Fruit fly (Drosophila melanogaster) whole organism, embryonic: ENCODE results near the gene CG3625.

ENCODE experiments used
- Atf3 ChIP-seq: fragments of 200-800 bp; sonication (Bioruptor generic); optimal IDR thresholded peaks from 3 replicates; lab custom pipeline; 2016; ENCODE audit warnings: missing biosample characterization, missing genetic modification characterization
- CG10959 ChIP-seq: fragments of 200-800 bp; sonication (Bioruptor generic); IDR thresholded peaks from 2 replicates; pipeline ENCODE4 v1.3.6; 2022; ENCODE audit warnings: missing biosample characterization, missing genetic modification characterization
- CG10979 ChIP-seq: fragments of 200-800 bp; sonication (Bioruptor generic); optimal IDR thresholded peaks from 2 replicates; lab custom pipeline; 2018; ENCODE audit warnings: missing biosample characterization, mild to moderate bottlenecking, missing genetic modification characterization, moderate library complexity
- CG11085 ChIP-seq: fragments of 200-800 bp; sonication (Bioruptor generic); IDR thresholded peaks from 2 replicates; pipeline ENCODE4 v1.3.6; 2022; ENCODE audit warnings: missing biosample characterization, missing genetic modification characterization
- CG11093 ChIP-seq: fragments of 200-800 bp; sonication (Bioruptor generic); IDR thresholded peaks from 3 replicates; pipeline ENCODE4 v1.3.6; 2022; ENCODE audit warnings: missing biosample characterization, missing genetic modification characterization
- CG11560 ChIP-seq: fragments of 200-800 bp; sonication (Bioruptor generic); IDR thresholded peaks from 3 replicates; pipeline ENCODE4 v1.3.6; 2022; ENCODE audit warnings: missing biosample characterization, missing genetic modification characterization
- CG11723 ChIP-seq: fragments of 200-800 bp; sonication (Bioruptor generic); optimal IDR thresholded peaks from 2 replicates; lab custom pipeline; 2017; ENCODE audit warnings: missing biosample characterization, mild to moderate bottlenecking, missing genetic modification characterization
- CG12071 ChIP-seq: fragments of 200-800 bp; sonication (Bioruptor generic); optimal IDR thresholded peaks from 3 replicates; lab custom pipeline; 2018; ENCODE audit warnings: missing biosample characterization, mild to moderate bottlenecking, missing genetic modification characterization
- CG12659 ChIP-seq: fragments of 200-800 bp; sonication (Bioruptor generic); optimal IDR thresholded peaks from 3 replicates; lab custom pipeline; 2017; ENCODE audit warnings: mild to moderate bottlenecking, missing biosample characterization, missing genetic modification reagents, missing genetic modification characterization
- CG13894 ChIP-seq: fragments of 200-800 bp; sonication (Bioruptor generic); optimal IDR thresholded peaks from 3 replicates; lab custom pipeline; 2018; ENCODE audit warnings: missing biosample characterization, mild to moderate bottlenecking, missing genetic modification characterization, moderate library complexity
- CG14860 ChIP-seq: fragments of 200-800 bp; sonication (Bioruptor generic); IDR thresholded peaks from 3 replicates; pipeline ENCODE4 v1.3.6; 2022; ENCODE audit warnings: missing biosample characterization, missing genetic modification characterization; ENCODE audit not compliant: partially characterized antibody
- CG1529 ChIP-seq: fragments of 200-800 bp; sonication (Bioruptor generic); optimal IDR thresholded peaks from 3 replicates; lab custom pipeline; 2018; ENCODE audit warnings: missing biosample characterization, missing genetic modification characterization
- CG15514 ChIP-seq: fragments of 200-800 bp; sonication (Bioruptor generic); optimal IDR thresholded peaks from 3 replicates; lab custom pipeline; 2017; ENCODE audit warnings: missing biosample characterization, missing genetic modification characterization, mild to moderate bottlenecking, moderate library complexity, missing genetic modification reagents
- CG15601 ChIP-seq: fragments of 200-800 bp; sonication (Bioruptor generic); optimal IDR thresholded peaks from 3 replicates; lab custom pipeline; 2019; ENCODE audit warnings: missing biosample characterization, mild to moderate bottlenecking, missing genetic modification characterization, moderate library complexity
- CG18262 ChIP-seq: fragments of 200-800 bp; optimal IDR thresholded peaks from 3 replicates; lab custom pipeline; 2019; ENCODE audit warnings: missing biosample characterization, mild to moderate bottlenecking, missing genetic modification characterization, moderate library complexity
- CG1832 ChIP-seq: fragments of 200-800 bp; sonication (Bioruptor generic); optimal IDR thresholded peaks from 2 replicates; lab custom pipeline; 2017; ENCODE audit warnings: missing biosample characterization, mild to moderate bottlenecking, missing genetic modification characterization, inconsistent platforms
- CG2678 ChIP-seq: fragments of 200-800 bp; sonication (Bioruptor generic); optimal IDR thresholded peaks from 3 replicates; lab custom pipeline; 2019; ENCODE audit warnings: missing biosample characterization, mild to moderate bottlenecking, missing genetic modification characterization, moderate library complexity
- CG32772 ChIP-seq: fragments of 200-800 bp; sonication (Bioruptor generic); IDR thresholded peaks from 2 replicates; pipeline ENCODE4 v1.3.6; 2022; ENCODE audit warnings: missing biosample characterization, missing genetic modification characterization
- CG3838 ChIP-seq: fragments of 200-800 bp; sonication (Bioruptor generic); optimal IDR thresholded peaks from 3 replicates; lab custom pipeline; 2016; ENCODE audit warnings: missing biosample characterization, missing genetic modification characterization
- CG5180 ChIP-seq: fragments of 200-800 bp; sonication (Bioruptor generic); optimal IDR thresholded peaks from 3 replicates; lab custom pipeline; 2017; ENCODE audit warnings: missing biosample characterization, missing genetic modification characterization, mild to moderate bottlenecking, moderate library complexity, missing genetic modification reagents
- CG6272 ChIP-seq: fragments of 200-800 bp; sonication (Bioruptor generic); IDR thresholded peaks from 2 replicates; pipeline ENCODE4 v1.3.6; 2022; ENCODE audit warnings: missing biosample characterization, missing genetic modification characterization
- CG9609 ChIP-seq: fragments of 200-800 bp; sonication (Bioruptor generic); optimal IDR thresholded peaks from 3 replicates; lab custom pipeline; 2016; ENCODE audit warnings: missing biosample characterization, missing genetic modification characterization
- CG9817 ChIP-seq: fragments of 200-800 bp; sonication (Bioruptor generic); optimal IDR thresholded peaks from 2 replicates; lab custom pipeline; 2018; ENCODE audit warnings: missing biosample characterization, mild to moderate bottlenecking, missing genetic modification characterization, moderate library complexity
- Dad ChIP-seq: fragments of 200-800 bp; sonication (Bioruptor generic); optimal IDR thresholded peaks from 3 replicates; lab custom pipeline; 2016; ENCODE audit warnings: missing biosample characterization, missing genetic modification characterization
- Dip3 ChIP-seq: fragments of 200-800 bp; sonication (Bioruptor generic); optimal IDR thresholded peaks from 3 replicates; lab custom pipeline; 2016; ENCODE audit warnings: missing biosample characterization, missing genetic modification characterization
- Doc2 ChIP-seq: fragments of 200-800 bp; sonication (Bioruptor generic); IDR thresholded peaks from 2 replicates; pipeline ENCODE4 v1.3.6; 2022; ENCODE audit warnings: missing biosample characterization, missing genetic modification characterization
- Eip74EF ChIP-seq, 2 experiments: fragments of 200-800 bp in 1 of 2; fragments of >200 bp in 1 of 2; sonication (Bioruptor generic) in 1 of 2; optimal IDR thresholded peaks; 2 replicates each; lab custom pipeline; 2017 to 2019; ENCODE audit warnings: missing biosample characterization in 2 of 2, missing genetic modification characterization in 2 of 2, mild to moderate bottlenecking in 1 of 2, moderate library complexity in 1 of 2
- Ets97D ChIP-seq: fragments of 200-800 bp; sonication (Bioruptor generic); optimal IDR thresholded peaks from 3 replicates; lab custom pipeline; 2016; ENCODE audit warnings: missing biosample characterization, missing genetic modification characterization
- MESR4 ChIP-seq: fragments of 200-800 bp; sonication (Bioruptor generic); optimal IDR thresholded peaks from 2 replicates; lab custom pipeline; 2018; ENCODE audit warnings: missing biosample characterization, mild to moderate bottlenecking, missing genetic modification characterization, moderate library complexity
- NC2β ChIP-seq: fragments of 200-800 bp; sonication (Bioruptor generic); optimal IDR thresholded peaks from 2 replicates; lab custom pipeline; 2016; ENCODE audit warnings: missing biosample characterization, missing genetic modification characterization
- Ravus ChIP-seq: fragments of 200-800 bp; sonication (Bioruptor generic); IDR thresholded peaks from 2 replicates; pipeline ENCODE4 v1.3.6; 2022; ENCODE audit warnings: missing biosample characterization, missing genetic modification characterization
- Sin3A ChIP-seq: fragments of >200 bp; optimal IDR thresholded peaks from 2 replicates; lab custom pipeline; 2018
- Tbp ChIP-seq: fragments of >200 bp; optimal IDR thresholded peaks from 2 replicates; lab custom pipeline; 2018; ENCODE audit warnings: missing biosample characterization, missing genetic modification characterization
- Usf ChIP-seq: fragments of 200-800 bp; sonication (Bioruptor generic); optimal IDR thresholded peaks from 2 replicates; lab custom pipeline; 2017; ENCODE audit warnings: missing genotype, missing biosample characterization, missing genetic modification characterization
- ara ChIP-seq: fragments of 200-800 bp; sonication (Bioruptor generic); IDR thresholded peaks from 2 replicates; pipeline ENCODE4 v1.3.6; 2022; ENCODE audit warnings: missing biosample characterization, missing genetic modification characterization
- cg ChIP-seq: fragments of 200-800 bp; sonication (Bioruptor generic); optimal IDR thresholded peaks from 3 replicates; lab custom pipeline; 2019; ENCODE audit warnings: missing biosample characterization, mild to moderate bottlenecking, missing genetic modification characterization, moderate library complexity
- dpn ChIP-seq, 2 experiments: fragments of 200-800 bp; sonication (Bioruptor generic); optimal IDR thresholded peaks; 3 replicates each; lab custom pipeline; 2016; ENCODE audit warnings: missing biosample characterization in 2 of 2, missing genetic modification characterization in 2 of 2
- exex ChIP-seq: fragments of 200-800 bp; sonication (Bioruptor generic); optimal IDR thresholded peaks from 4 replicates; lab custom pipeline; 2018; ENCODE audit warnings: missing biosample characterization, mild to moderate bottlenecking, missing genetic modification characterization, moderate library complexity
- ftz-f1 ChIP-seq: fragments of 200-800 bp; sonication (Bioruptor generic); optimal IDR thresholded peaks from 2 replicates; lab custom pipeline; 2016; ENCODE audit warnings: missing biosample characterization, missing genetic modification characterization
- grau ChIP-seq: fragments of 200-800 bp; optimal IDR thresholded peaks from 3 replicates; lab custom pipeline; 2019; ENCODE audit warnings: missing biosample characterization, mild to moderate bottlenecking, missing genetic modification characterization, moderate library complexity
- her ChIP-seq: fragments of 200-800 bp; sonication (Bioruptor generic); optimal IDR thresholded peaks from 2 replicates; lab custom pipeline; 2016; ENCODE audit warnings: missing biosample characterization, missing genetic modification characterization
- hth ChIP-seq: fragments of >200 bp; optimal IDR thresholded peaks from 2 replicates; lab custom pipeline; 2017; ENCODE audit warnings: inconsistent platforms
- inv ChIP-seq: fragments of 200-800 bp; sonication (Bioruptor generic); IDR thresholded peaks from 2 replicates; pipeline ENCODE4 v1.3.6; 2022; ENCODE audit warnings: missing biosample characterization, missing genetic modification characterization; ENCODE audit not compliant: partially characterized antibody
- ken ChIP-seq: fragments of 200-800 bp; sonication (Bioruptor generic); IDR thresholded peaks from 3 replicates; pipeline ENCODE4 v1.3.6; 2022; ENCODE audit warnings: missing biosample characterization, missing genetic modification characterization
- luna ChIP-seq: fragments of 200-800 bp; sonication (Bioruptor generic); optimal IDR thresholded peaks from 2 replicates; lab custom pipeline; 2016; ENCODE audit warnings: missing biosample characterization, missing genetic modification characterization
- mirr ChIP-seq: fragments of 200-800 bp; sonication (Bioruptor generic); optimal IDR thresholded peaks from 3 replicates; lab custom pipeline; 2018; ENCODE audit warnings: missing biosample characterization, mild to moderate bottlenecking, missing genetic modification characterization
- nmo ChIP-seq: fragments of 200-800 bp; sonication (Bioruptor generic); optimal IDR thresholded peaks from 2 replicates; lab custom pipeline; 2018; ENCODE audit warnings: missing biosample characterization, mild to moderate bottlenecking, missing genetic modification characterization, moderate library complexity
- pum ChIP-seq: fragments of 200-800 bp; sonication (Bioruptor generic); optimal IDR thresholded peaks from 2 replicates; lab custom pipeline; 2016; ENCODE audit warnings: missing biosample characterization, missing genetic modification characterization
- scrt ChIP-seq: fragments of 200-800 bp; sonication (Bioruptor generic); optimal IDR thresholded peaks from 2 replicates; lab custom pipeline; 2018; ENCODE audit warnings: missing biosample characterization, mild to moderate bottlenecking, missing genetic modification characterization, moderate library complexity
- stwl ChIP-seq: fragments of 200-800 bp; sonication (Bioruptor generic); optimal IDR thresholded peaks from 3 replicates; lab custom pipeline; 2018; ENCODE audit warnings: missing biosample characterization, mild to moderate bottlenecking, missing genetic modification characterization, moderate library complexity
- unpg ChIP-seq: fragments of 200-800 bp; sonication (Bioruptor generic); optimal IDR thresholded peaks from 3 replicates; lab custom pipeline; 2018; ENCODE audit warnings: missing biosample characterization, mild to moderate bottlenecking, missing genetic modification characterization, moderate library complexity
- zfh2 ChIP-seq: fragments of 200-800 bp; sonication (Bioruptor generic); optimal IDR thresholded peaks from 2 replicates; lab custom pipeline; 2016; ENCODE audit warnings: missing biosample characterization, missing genetic modification characterization

Gene CG3625

DNA sequence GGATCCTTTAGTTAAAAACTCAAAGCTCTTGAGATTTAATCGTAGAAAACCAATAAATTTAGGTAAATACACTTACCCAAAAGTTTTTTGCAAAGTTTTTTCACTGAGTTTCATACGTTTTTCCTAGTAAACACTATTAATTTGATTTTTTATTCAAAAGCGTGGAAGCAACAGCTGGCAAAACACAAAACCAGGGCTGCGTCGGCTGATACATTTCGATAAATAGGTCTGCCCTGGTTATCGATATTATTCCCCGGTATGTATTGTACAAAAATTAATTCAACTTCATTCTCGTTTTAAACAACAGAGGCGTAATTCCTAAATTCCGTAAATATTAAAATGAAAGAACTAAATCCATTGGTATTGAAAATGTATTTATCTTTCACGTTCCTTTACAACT, 20.0 kb downstream of the CG3625 start, which contains the start of gene Dus1 (continued):
- TF ChIP-seq CG11723 (GFP tag; lab: Kevin White, UChicago) (no peak), luna (GFP tag; lab: Kevin White, UChicago) (no peak), cg (GFP tag; lab: Kevin White, UChicago) (no peak), CG5180 (no peak), Ets97D (peak; percentile 50), CG18262 (tag; lab: Kevin White, UChicago) (no peak), Ravus (GFP tag; lab: Robert Waterston, UW) (no peak), dpn (GFP tag; optimal IDR thresholded peaks at IDR 0.05; lab: Kevin White, UChicago) (no peak), CG6272 (GFP tag; lab: Robert Waterston, UW) (no peak), CG9817 (no peak), CG11093 (GFP tag; lab: Robert Waterston, UW) (no peak), NC2β (no peak), ftz-f1 (no peak), Dad (GFP tag; lab: Kevin White, UChicago) (no peak), stwl (tag; lab: Kevin White, UChicago) (peak; percentile 92), CG10979 (tag; lab: Kevin White, UChicago) (no peak), CG2678 (tag; lab: Kevin White, UChicago) (no peak), CG12659 (GFP tag; lab: Kevin White, UChicago) (peak; percentile 46), CG10959 (GFP tag; lab: Robert Waterston, UW) (no peak), MESR4 (GFP tag; lab: Kevin White, UChicago) (peak; percentile 66), CG12071 (GFP tag; lab: Kevin White, UChicago) (no peak), unpg (no peak), grau (peak; percentile 7), CG32772 (GFP tag; lab: Robert Waterston, UW) (no peak), CG3838 (GFP tag; lab: Kevin White, UChicago) (no peak), zfh2 (GFP tag; lab: Kevin White, UChicago) (no peak), pum (GFP tag; lab: Kevin White, UChicago) (no peak), Eip74EF (GFP tag; optimal IDR thresholded peaks at IDR 0.05; lab: Kevin White, UChicago) (no peak), CG1832 (GFP tag; lab: Kevin White, UChicago) (no peak), scrt (peak; percentile 94), Tbp (GFP tag; lab: Kevin White, UChicago) (no peak), CG14860 (GFP tag; lab: Robert Waterston, UW) (peak; percentile 58; the same call in 2 of the 3 replicates), Doc2 (GFP tag; lab: Robert Waterston, UW) (no peak), CG13894 (tag; lab: Kevin White, UChicago) (peak; percentile 41), her (GFP tag; lab: Kevin White, UChicago) (no peak), Usf (GFP tag; lab: Kevin White, UChicago) (no peak), CG1529 (GFP tag; lab: Kevin White, UChicago) (no peak), nmo (GFP tag; lab: Kevin White, UChicago) (peak; percentile 2), mirr (GFP tag; lab: Kevin White, UChicago) (no peak), CG15514 (GFP tag; lab: Kevin White, UChicago) (peak; percentile 41), CG11085 (GFP tag; lab: Robert Waterston, UW) (no peak), CG15601 (peak; percentile 65), hth (no peak), CG11560 (tag; lab: Robert Waterston, UW) (no peak), inv (GFP tag; lab: Robert Waterston, UW) (peak; percentile 52), Sin3A (lab: Kevin White, UChicago) (peak; percentile 9), ken (GFP tag; lab: Robert Waterston, UW) (no peak), ara (GFP tag; lab: Robert Waterston, UW) (no peak), CG9609 (no peak), exex (no peak), Atf3 (GFP tag; lab: Kevin White, UChicago) (no peak), Dip3 (GFP tag; lab: Kevin White, UChicago) (no peak)
